Fruit fly (Drosophila melanogaster): ENCODE measurements around the gene CG15432.

CG15432 gene

DNA sequence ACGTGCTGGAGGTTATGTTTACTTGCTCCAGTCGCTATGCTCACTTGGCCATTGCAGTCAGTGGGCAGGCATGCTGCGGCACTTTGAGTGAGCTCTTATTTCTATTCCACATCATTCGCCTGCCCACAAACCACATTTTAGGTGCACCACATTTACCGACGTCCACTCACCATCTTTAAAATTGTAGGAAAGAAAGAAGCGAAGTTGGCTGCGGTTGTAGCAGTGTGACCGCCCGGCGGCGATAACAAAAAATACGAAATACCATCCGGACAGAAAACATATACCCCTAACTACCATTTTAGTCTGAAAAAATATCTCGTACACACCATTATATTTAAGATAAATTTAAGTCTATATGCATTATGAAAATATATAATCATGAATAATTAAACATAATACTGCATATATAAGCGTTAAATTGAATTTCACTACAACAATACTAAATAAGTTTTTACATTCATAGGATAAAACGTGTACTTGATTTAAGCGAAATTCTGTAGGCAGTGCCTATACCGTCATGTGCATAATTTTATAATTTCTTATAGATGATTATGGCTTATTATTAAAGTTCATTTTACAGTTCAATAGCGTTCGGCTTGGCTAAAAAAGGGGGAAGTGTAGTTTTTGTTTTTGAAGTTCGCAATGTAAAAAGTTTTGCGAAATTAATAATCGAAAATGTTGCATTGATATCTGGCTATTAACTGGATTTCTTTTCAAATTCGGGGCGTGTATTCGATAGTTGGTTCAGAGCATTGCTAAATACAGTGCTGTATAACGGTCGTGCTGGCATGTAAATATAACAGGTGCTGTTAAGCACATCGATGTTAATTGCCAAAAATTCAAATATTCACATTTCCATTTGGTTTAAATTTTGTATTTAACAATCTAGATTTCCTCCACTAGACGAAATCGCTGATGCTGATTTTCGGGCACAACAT is 16.3 kb downstream of the CG15432 start, which contains the start of gene RpL27A (continued):
- peak; percentile 76 for TF ChIP-seq Sox102F (GFP tag; optimal IDR thresholded peaks at IDR 0.05)
- TF ChIP-seq zen (tag; optimal IDR thresholded peaks at IDR 0.05): peak; percentile 33
- peak; percentile 76 for TF ChIP-seq BEAF-32 (GFP tag; optimal IDR thresholded peaks at IDR 0.05)
- TF ChIP-seq CG18619 (GFP tag; optimal IDR thresholded peaks at IDR 0.05): peak; percentile 86
- TF ChIP-seq wor (GFP tag; IDR thresholded peaks at IDR 0.05): 0 out of 2 replicates have a peak, but pooled peaks have one; percentile 35
- peak; percentile 71 for TF ChIP-seq CG13287 (GFP tag; IDR thresholded peaks at IDR 0.05; ENCODE audit: partially characterized antibody)
- TF ChIP-seq CG6791 (GFP tag; IDR thresholded peaks at IDR 0.05; ENCODE audit: partially characterized antibody): peak; percentile 53; the same call in 1 of the 3 replicates
- TF ChIP-seq pho (GFP tag; optimal IDR thresholded peaks at IDR 0.05): peak; percentile 57
- TF ChIP-seq mam (GFP tag; optimal IDR thresholded peaks at IDR 0.05): peak; percentile 19
- peak; percentile 76 for TF ChIP-seq dati (GFP tag; IDR thresholded peaks at IDR 0.05)
- TF ChIP-seq ATbp (GFP tag; optimal IDR thresholded peaks at IDR 0.05): peak; percentile 79
- TF ChIP-seq abd-A (tag; optimal IDR thresholded peaks at IDR 0.05): no peak
- TF ChIP-seq dpn (GFP tag; optimal IDR thresholded peaks at IDR 0.05): peak; percentile 67 to 68
- TF ChIP-seq pros (GFP tag; optimal IDR thresholded peaks at IDR 0.05): peak; percentile 16
- no peak for TF ChIP-seq Lim3 (GFP tag; IDR thresholded peaks at IDR 0.05)
- peak; percentile 71; the same call in 2 of the 3 replicates for TF ChIP-seq B-H1 (GFP tag; IDR thresholded peaks at IDR 0.05)
- no peak for TF ChIP-seq corto (GFP tag; optimal IDR thresholded peaks at IDR 0.05)
- TF ChIP-seq CG12659 (GFP tag; optimal IDR thresholded peaks at IDR 0.05): peak; percentile 92
- TF ChIP-seq nerfin-1 (tag; optimal IDR thresholded peaks at IDR 0.05): peak; percentile 63
- peak; percentile 4 for TF ChIP-seq pum (GFP tag; optimal IDR thresholded peaks at IDR 0.05)
- TF ChIP-seq Six4 (GFP tag; optimal IDR thresholded peaks at IDR 0.05): peak; percentile 43
- TF ChIP-seq trh (GFP tag; optimal IDR thresholded peaks at IDR 0.05): peak; percentile 75
- peak; percentile 91 for TF ChIP-seq phol (tag; optimal IDR thresholded peaks at IDR 0.05)
- TF ChIP-seq CG17829 (tag; optimal IDR thresholded peaks at IDR 0.05): peak; percentile 60
- peak; percentile 69 for TF ChIP-seq tgo (GFP tag; IDR thresholded peaks at IDR 0.05)
- TF ChIP-seq Aef1 (GFP tag; IDR thresholded peaks at IDR 0.05): peak; percentile 63; the same call in 2 of the 3 replicates
- TF ChIP-seq CG6254 (GFP tag; optimal IDR thresholded peaks at IDR 0.05): peak; percentile 66
- no peak; the same call in 1 of the 2 replicates for TF ChIP-seq nerfin-2 (GFP tag; IDR thresholded peaks at IDR 0.05; ENCODE audit: partially characterized antibody)
- no peak for TF ChIP-seq fru (optimal IDR thresholded peaks at IDR 0.05)
- TF ChIP-seq aop (GFP tag; IDR thresholded peaks at IDR 0.05): no peak
- TF ChIP-seq Vsx1 (GFP tag; optimal IDR thresholded peaks at IDR 0.05): peak; percentile 74
- peak; percentile 65 for TF ChIP-seq CG30431 (GFP tag; optimal IDR thresholded peaks at IDR 0.05)
- peak; percentile 72 for TF ChIP-seq amos (GFP tag; IDR thresholded peaks at IDR 0.05; ENCODE audit: partially characterized antibody)
- peak; percentile 50 for TF ChIP-seq CG10462 (GFP tag; optimal IDR thresholded peaks at IDR 0.05)
- peak; percentile 48; the same call in 1 of the 2 replicates for TF ChIP-seq crol (GFP tag; IDR thresholded peaks at IDR 0.05)
- peak; percentile 32 for TF ChIP-seq Chrac-16 (GFP tag; optimal IDR thresholded peaks at IDR 0.05)
- no peak for TF ChIP-seq CG7963 (GFP tag; IDR thresholded peaks at IDR 0.05; ENCODE audit: partially characterized antibody)
- peak; percentile 54 for TF ChIP-seq CG6272 (GFP tag; IDR thresholded peaks at IDR 0.05)
- TF ChIP-seq ftz-f1 (GFP tag; optimal IDR thresholded peaks at IDR 0.05): peak; percentile 6
- TF ChIP-seq hkb (optimal IDR thresholded peaks at IDR 0.05): no peak
- TF ChIP-seq hkb (GFP tag; IDR thresholded peaks at IDR 0.05): peak; percentile 81
- peak; percentile 42 for TF ChIP-seq stwl (tag; optimal IDR thresholded peaks at IDR 0.05)
- TF ChIP-seq grn (GFP tag; optimal IDR thresholded peaks at IDR 0.05): no peak
- TF ChIP-seq trem (tag; optimal IDR thresholded peaks at IDR 0.05): peak; percentile 44
- peak; percentile 32 for TF ChIP-seq zfh2 (GFP tag; optimal IDR thresholded peaks at IDR 0.05)
- TF ChIP-seq Doc2 (GFP tag; IDR thresholded peaks at IDR 0.05): no peak
- TF ChIP-seq Dip2 (GFP tag; IDR thresholded peaks at IDR 0.05): no peak
- peak; percentile 61 for TF ChIP-seq CG32772 (GFP tag; IDR thresholded peaks at IDR 0.05)
